Worm (Caenorhabditis elegans) whole organism, early embryonic: ENCODE measurements around the gene C25F9.16.

ENCODE experiments used
- tbx-11 ChIP-seq: fragments of 200-800 bp; sonication (Bioruptor generic); IDR thresholded peaks from 2 replicates; pipeline ENCODE4 v1.3.6; 2022; ENCODE audit warnings: missing genetic modification characterization, missing compliant biosample characterization
- tbx-37 ChIP-seq: fragments of 200-800 bp; sonication (Bioruptor generic); conservative IDR thresholded peaks from 2 replicates; pipeline ENCODE4 v1.3.6; 2022; ENCODE audit warnings: missing genetic modification reagents, missing genetic modification characterization, missing compliant biosample characterization

- no peak for TF ChIP-seq tbx-37 (GFP tag; lab: Robert Waterston, UW)
- no peak for TF ChIP-seq tbx-11 (GFP tag; lab: Robert Waterston, UW)
Observed at ce11 chrV:19436307-19436706, 2.1 kb downstream of the C25F9.16 start, which contains the start of gene C25F9.14.
